Fruit fly (Drosophila melanogaster) whole organism, embryonic: Measurements from ENCODE around the gene CG10993.

Experiments
- Bteb2 ChIP-seq: fragments of 200-800 bp; sonication (Bioruptor generic); optimal IDR thresholded peaks from 2 replicates; lab custom pipeline; 2016; ENCODE audit warnings: missing biosample characterization, missing genetic modification characterization
- CG10321 ChIP-seq: fragments of 200-800 bp; sonication (Bioruptor generic); IDR thresholded peaks from 2 replicates; pipeline ENCODE4 v1.3.6; 2022; ENCODE audit warnings: missing biosample characterization, missing genetic modification characterization
- CG12744 ChIP-seq: fragments of 200-800 bp; sonication (Bioruptor generic); optimal IDR thresholded peaks from 2 replicates; lab custom pipeline; 2016; ENCODE audit warnings: missing biosample characterization, missing genetic modification characterization
- CG15514 ChIP-seq: fragments of 200-800 bp; sonication (Bioruptor generic); optimal IDR thresholded peaks from 3 replicates; lab custom pipeline; 2017; ENCODE audit warnings: missing biosample characterization, missing genetic modification characterization, mild to moderate bottlenecking, moderate library complexity, missing genetic modification reagents
- CG16863 ChIP-seq: fragments of 200-800 bp; sonication (Bioruptor generic); optimal IDR thresholded peaks from 3 replicates; lab custom pipeline; 2016; ENCODE audit warnings: missing biosample characterization, missing genetic modification characterization
- CG2199 ChIP-seq: fragments of 200-800 bp; sonication (Bioruptor generic); IDR thresholded peaks from 3 replicates; pipeline ENCODE4 v1.3.6; 2022; ENCODE audit warnings: missing biosample characterization, missing genetic modification characterization
- CG2202 ChIP-seq: fragments of 200-800 bp; sonication (Bioruptor generic); optimal IDR thresholded peaks from 2 replicates; lab custom pipeline; 2018; ENCODE audit warnings: missing biosample characterization, mild to moderate bottlenecking, missing genetic modification characterization
- CG30403 ChIP-seq: fragments of 200-800 bp; sonication (Bioruptor generic); optimal IDR thresholded peaks from 3 replicates; lab custom pipeline; 2016; ENCODE audit warnings: missing biosample characterization, missing genetic modification characterization
- CG34376 ChIP-seq: fragments of 200-800 bp; sonication (Bioruptor generic); optimal IDR thresholded peaks from 2 replicates; lab custom pipeline; 2018; ENCODE audit warnings: missing biosample characterization, mild to moderate bottlenecking, missing genetic modification characterization
- CG3995 ChIP-seq: fragments of 200-800 bp; sonication (Bioruptor generic); optimal IDR thresholded peaks from 3 replicates; lab custom pipeline; 2016; ENCODE audit warnings: missing biosample characterization, missing genetic modification characterization
- CG4360 ChIP-seq: fragments of 200-800 bp; sonication (Bioruptor generic); IDR thresholded peaks from 2 replicates; pipeline ENCODE4 v1.3.6; 2022; ENCODE audit warnings: missing biosample characterization, missing genetic modification characterization
- CG6272 ChIP-seq: fragments of 200-800 bp; sonication (Bioruptor generic); IDR thresholded peaks from 2 replicates; pipeline ENCODE4 v1.3.6; 2022; ENCODE audit warnings: missing biosample characterization, missing genetic modification characterization
- CG7271 ChIP-seq: fragments of 200-800 bp; sonication (Bioruptor generic); optimal IDR thresholded peaks from 2 replicates; lab custom pipeline; 2018; ENCODE audit warnings: missing biosample characterization, mild to moderate bottlenecking, missing genetic modification characterization, moderate library complexity
- CG7357 ChIP-seq: fragments of 200-800 bp; sonication (Bioruptor generic); IDR thresholded peaks from 3 replicates; pipeline ENCODE4 v1.3.6; 2022; ENCODE audit warnings: missing biosample characterization, missing genetic modification characterization
- CG7745 ChIP-seq: fragments of 200-800 bp; sonication (Bioruptor generic); optimal IDR thresholded peaks from 2 replicates; lab custom pipeline; 2018; ENCODE audit warnings: missing biosample characterization, mild to moderate bottlenecking, missing genetic modification characterization, moderate library complexity
- CG8359 ChIP-seq: fragments of 200-800 bp; sonication (Bioruptor generic); optimal IDR thresholded peaks from 2 replicates; lab custom pipeline; 2017; ENCODE audit warnings: missing biosample characterization, mild to moderate bottlenecking, missing genetic modification characterization, borderline replicate concordance
- CG9797 ChIP-seq: fragments of 200-800 bp; sonication (Bioruptor generic); optimal IDR thresholded peaks from 3 replicates; lab custom pipeline; 2018; ENCODE audit warnings: missing biosample characterization, mild to moderate bottlenecking, missing genetic modification characterization
- Ets65A ChIP-seq: fragments of 200-800 bp; sonication (Bioruptor generic); peaks from one replicate; lab custom pipeline; 2016; ENCODE audit warnings: missing biosample characterization, missing genetic modification characterization
- Fer2 ChIP-seq: fragments of 200-800 bp; sonication (Bioruptor generic); optimal IDR thresholded peaks from 2 replicates; lab custom pipeline; 2018; ENCODE audit warnings: missing biosample characterization, mild to moderate bottlenecking, missing genetic modification characterization, moderate library complexity
- Fer3 ChIP-seq: fragments of 200-800 bp; sonication (Bioruptor generic); optimal IDR thresholded peaks from 2 replicates; lab custom pipeline; 2018; ENCODE audit warnings: missing biosample characterization, mild to moderate bottlenecking, missing genetic modification characterization, moderate library complexity
- Hr3 ChIP-seq: fragments of 200-800 bp; sonication (Bioruptor generic); optimal IDR thresholded peaks from 3 replicates; lab custom pipeline; 2016; ENCODE audit warnings: missing biosample characterization, missing genetic modification characterization
- Hr51 ChIP-seq, 2 experiments: fragments of 200-800 bp; sonication (Bioruptor generic); optimal IDR thresholded peaks; 2 replicates in 1 of 2; 3 replicates in 1 of 2; lab custom pipeline; 2016 to 2018; ENCODE audit warnings: missing biosample characterization in 2 of 2, missing genetic modification characterization in 2 of 2, mild to moderate bottlenecking in 1 of 2, moderate library complexity in 1 of 2
- Kr ChIP-seq: fragments of 200-800 bp; sonication (Bioruptor generic); optimal IDR thresholded peaks from 2 replicates; lab custom pipeline; 2017; ENCODE audit warnings: missing biosample characterization, mild to moderate bottlenecking, missing genetic modification characterization
- Lpt ChIP-seq: fragments of >200 bp; optimal IDR thresholded peaks from 2 replicates; lab custom pipeline; 2018; ENCODE audit warnings: missing biosample characterization, missing genetic modification characterization
- Max ChIP-seq: fragments of 200-800 bp; sonication (Bioruptor generic); optimal IDR thresholded peaks from 2 replicates; lab custom pipeline; 2016; ENCODE audit warnings: missing biosample characterization, mild to moderate bottlenecking, missing genetic modification characterization
- Mes4 ChIP-seq: fragments of 200-800 bp; sonication (Bioruptor generic); optimal IDR thresholded peaks from 2 replicates; lab custom pipeline; 2016; ENCODE audit warnings: missing biosample characterization, missing genetic modification characterization
- Nf-YA ChIP-seq: fragments of 200-800 bp; sonication (Bioruptor generic); IDR thresholded peaks from 2 replicates; pipeline ENCODE4 v1.3.6; 2022; ENCODE audit warnings: missing biosample characterization, missing genetic modification characterization
- NfI ChIP-seq: fragments of 200-800 bp; sonication (Bioruptor generic); optimal IDR thresholded peaks from 3 replicates; lab custom pipeline; 2018; ENCODE audit warnings: missing biosample characterization, mild to moderate bottlenecking, missing genetic modification characterization, moderate library complexity
- Optix ChIP-seq: fragments of 200-800 bp; sonication (Bioruptor generic); IDR thresholded peaks from 3 replicates; pipeline ENCODE4 v1.3.6; 2022; ENCODE audit warnings: missing biosample characterization, missing genetic modification characterization
- Sin3A ChIP-seq: fragments of >200 bp; optimal IDR thresholded peaks from 2 replicates; lab custom pipeline; 2018
- Six4 ChIP-seq: fragments of 200-800 bp; sonication (Bioruptor generic); optimal IDR thresholded peaks from 2 replicates; lab custom pipeline; 2016; ENCODE audit warnings: missing biosample characterization, missing genetic modification characterization
- Taf1 ChIP-seq: fragments of 200-800 bp; sonication (Bioruptor generic); IDR thresholded peaks from 2 replicates; pipeline ENCODE4 v1.3.6; 2022; ENCODE audit warnings: missing biosample characterization, missing genetic modification characterization
- abd-A ChIP-seq: fragments of 200-800 bp; sonication (Bioruptor generic); optimal IDR thresholded peaks from 3 replicates; lab custom pipeline; 2019; ENCODE audit warnings: missing biosample characterization, mild to moderate bottlenecking, missing genetic modification characterization, moderate library complexity
- amos ChIP-seq: fragments of 200-800 bp; sonication (Bioruptor generic); IDR thresholded peaks from 2 replicates; pipeline ENCODE4 v1.3.6; 2022; ENCODE audit warnings: missing biosample characterization, missing genetic modification characterization; ENCODE audit not compliant: partially characterized antibody
- ara ChIP-seq: fragments of 200-800 bp; sonication (Bioruptor generic); IDR thresholded peaks from 2 replicates; pipeline ENCODE4 v1.3.6; 2022; ENCODE audit warnings: missing biosample characterization, missing genetic modification characterization
- cato ChIP-seq: fragments of 200-800 bp; sonication (Bioruptor generic); optimal IDR thresholded peaks from 2 replicates; lab custom pipeline; 2016; ENCODE audit warnings: missing biosample characterization, missing genetic modification characterization, borderline replicate concordance
- chn ChIP-seq: fragments of 200-800 bp; sonication (Bioruptor generic); optimal IDR thresholded peaks from 2 replicates; lab custom pipeline; 2016; ENCODE audit warnings: missing biosample characterization, missing genetic modification characterization
- cwo ChIP-seq: fragments of 200-800 bp; sonication (Bioruptor generic); optimal IDR thresholded peaks from 3 replicates; lab custom pipeline; 2017; ENCODE audit warnings: missing biosample characterization, missing genetic modification characterization, mild to moderate bottlenecking, moderate library complexity, missing genetic modification reagents
- dan ChIP-seq: fragments of 200-800 bp; sonication (Bioruptor generic); IDR thresholded peaks from 2 replicates; pipeline ENCODE4 v1.3.6; 2022; ENCODE audit warnings: missing biosample characterization, missing genetic modification characterization
- dimm ChIP-seq: fragments of 200-800 bp; sonication (Bioruptor generic); IDR thresholded peaks from 2 replicates; pipeline ENCODE4 v1.3.6; 2022; ENCODE audit warnings: missing biosample characterization, missing genetic modification characterization
- esg ChIP-seq: fragments of 200-800 bp; sonication (Bioruptor generic); conservative IDR thresholded peaks from 2 replicates; pipeline ENCODE4 v1.3.6; 2022; ENCODE audit warnings: missing biosample characterization, missing genetic modification characterization
- hb ChIP-seq: fragments of 200-800 bp; sonication (Bioruptor generic); IDR thresholded peaks from 3 replicates; pipeline ENCODE4 v1.3.6; 2022; ENCODE audit warnings: missing biosample characterization, missing genetic modification characterization; ENCODE audit not compliant: partially characterized antibody
- maf-S ChIP-seq: fragments of 200-800 bp; sonication (Bioruptor generic); optimal IDR thresholded peaks from 2 replicates; lab custom pipeline; 2016; ENCODE audit warnings: missing biosample characterization, missing genetic modification characterization
- mam ChIP-seq: fragments of 200-800 bp; sonication (Bioruptor generic); optimal IDR thresholded peaks from 3 replicates; lab custom pipeline; 2016; ENCODE audit warnings: missing biosample characterization, missing genetic modification characterization
- nom ChIP-seq: fragments of 200-800 bp; sonication (Bioruptor generic); optimal IDR thresholded peaks from 2 replicates; lab custom pipeline; 2017; ENCODE audit warnings: missing biosample characterization, missing genetic modification characterization, mild to moderate bottlenecking, moderate library complexity, missing genetic modification reagents
- oc ChIP-seq: fragments of 200-800 bp; sonication (Bioruptor generic); optimal IDR thresholded peaks from 2 replicates; lab custom pipeline; 2018; ENCODE audit warnings: missing biosample characterization, mild to moderate bottlenecking, missing genetic modification characterization, moderate library complexity
- onecut ChIP-seq: fragments of 200-800 bp; sonication (Bioruptor generic); IDR thresholded peaks from 2 replicates; pipeline ENCODE4 v1.3.6; 2022; ENCODE audit warnings: missing biosample characterization, missing genetic modification characterization
- prd ChIP-seq, 3 experiments: fragments of >200 bp in 2 of 3; fragments of 200-800 bp in 1 of 3; sonication (Bioruptor generic) in 1 of 3; optimal IDR thresholded peaks in 2 of 3; IDR thresholded peaks in 1 of 3; 2 replicates in 2 of 3; 3 replicates in 1 of 3; pipeline versions ENCODE4 v1.3.6 to Lab custom; 2017 to 2022; ENCODE audit warnings: missing biosample characterization in 1 of 3, missing genetic modification characterization in 1 of 3
- slbo ChIP-seq: fragments of 200-800 bp; sonication (Bioruptor generic); IDR thresholded peaks from 2 replicates; pipeline ENCODE4 v1.3.6; 2022; ENCODE audit warnings: missing biosample characterization, missing genetic modification characterization
- slou ChIP-seq: fragments of 200-800 bp; sonication (Bioruptor generic); optimal IDR thresholded peaks from 3 replicates; lab custom pipeline; 2016; ENCODE audit warnings: missing biosample characterization, missing genetic modification characterization
- tin ChIP-seq: fragments of 200-800 bp; sonication (Bioruptor generic); optimal IDR thresholded peaks from 3 replicates; lab custom pipeline; 2016; ENCODE audit warnings: missing biosample characterization, missing genetic modification characterization
- zen ChIP-seq: fragments of 200-800 bp; sonication (Bioruptor generic); optimal IDR thresholded peaks from 3 replicates; lab custom pipeline; 2018; ENCODE audit warnings: missing biosample characterization, mild to moderate bottlenecking, missing genetic modification characterization, moderate library complexity

CG10993 gene

dm6 chrX:13811480-13811879, 20.6 kb upstream of the CG10993 start, which contains the start of gene CG11095 (continued):
- TF ChIP-seq maf-S (GFP tag; lab: Kevin White, UChicago): no peak
- no peak for TF ChIP-seq Taf1 (GFP tag; lab: Robert Waterston, UW)
- TF ChIP-seq CG16863 (GFP tag; lab: Kevin White, UChicago): no peak
- TF ChIP-seq Kr (GFP tag; lab: Kevin White, UChicago): no peak
- TF ChIP-seq Six4 (GFP tag; lab: Kevin White, UChicago): no peak
- TF ChIP-seq cwo: no peak
- no peak for TF ChIP-seq CG3995 (GFP tag; lab: Kevin White, UChicago)
- TF ChIP-seq NfI: no peak
- TF ChIP-seq CG2199 (GFP tag; lab: Robert Waterston, UW): no peak
- no peak for TF ChIP-seq Max (GFP tag; lab: Kevin White, UChicago)
- TF ChIP-seq oc (tag; lab: Kevin White, UChicago): no peak
- TF ChIP-seq CG8359 (GFP tag; lab: Kevin White, UChicago): no peak
- no peak for TF ChIP-seq Fer2 (tag; lab: Kevin White, UChicago)
- no peak for TF ChIP-seq Fer3 (tag; lab: Kevin White, UChicago)
- no peak for TF ChIP-seq slou (GFP tag; lab: Kevin White, UChicago)
- TF ChIP-seq Sin3A: no peak
- TF ChIP-seq Optix (GFP tag; lab: Robert Waterston, UW): no peak
- TF ChIP-seq Nf-YA (GFP tag; lab: Robert Waterston, UW): no peak
- TF ChIP-seq dimm (GFP tag; lab: Robert Waterston, UW): no peak
- TF ChIP-seq cato: no peak
- TF ChIP-seq nom (GFP tag; lab: Kevin White, UChicago): peak; percentile 73
- no peak for TF ChIP-seq Ets65A (GFP tag; lab: Kevin White, UChicago)
- TF ChIP-seq dan: no peak
- TF ChIP-seq Bteb2 (GFP tag; lab: Kevin White, UChicago): no peak
- no peak for TF ChIP-seq slbo (GFP tag; lab: Robert Waterston, UW)
- TF ChIP-seq esg (GFP tag; lab: Robert Waterston, UW): no peak
- no peak for TF ChIP-seq CG10321 (GFP tag; lab: Robert Waterston, UW)
- TF ChIP-seq prd (optimal IDR thresholded peaks at IDR 0.05; lab: Kevin White, UChicago): no peak
- no peak for TF ChIP-seq prd (GFP tag; IDR thresholded peaks at IDR 0.05; lab: Robert Waterston, UW)
- TF ChIP-seq Hr3 (GFP tag; lab: Kevin White, UChicago): no peak
- no peak for TF ChIP-seq CG6272 (GFP tag; lab: Robert Waterston, UW)
- no peak for TF ChIP-seq CG7745 (tag; lab: Kevin White, UChicago)
- no peak for TF ChIP-seq zen
- no peak for TF ChIP-seq onecut (GFP tag; lab: Robert Waterston, UW)
- no peak for TF ChIP-seq CG4360 (GFP tag; lab: Robert Waterston, UW)
- TF ChIP-seq Hr51 (GFP tag; optimal IDR thresholded peaks at IDR 0.05; lab: Kevin White, UChicago): no peak
- no peak for TF ChIP-seq hb (GFP tag; lab: Robert Waterston, UW)
- peak; percentile 54 for TF ChIP-seq amos (GFP tag; lab: Robert Waterston, UW)
- TF ChIP-seq CG7357 (GFP tag; lab: Robert Waterston, UW): peak; percentile 80
- TF ChIP-seq Mes4 (GFP tag; lab: Kevin White, UChicago): no peak
- TF ChIP-seq mam (GFP tag; lab: Kevin White, UChicago): no peak
- no peak for TF ChIP-seq chn
- peak; percentile 7 for TF ChIP-seq CG9797
- no peak for TF ChIP-seq CG7271
- no peak for TF ChIP-seq ara
- TF ChIP-seq CG2202 (tag; lab: Kevin White, UChicago): no peak
- no peak for TF ChIP-seq abd-A (tag; lab: Kevin White, UChicago)
- no peak for TF ChIP-seq tin (GFP tag; lab: Kevin White, UChicago)
- no peak for TF ChIP-seq CG30403 (GFP tag; lab: Kevin White, UChicago)
- no peak for TF ChIP-seq CG12744 (GFP tag; lab: Kevin White, UChicago)
- TF ChIP-seq CG34376 (GFP tag; lab: Kevin White, UChicago): no peak
- TF ChIP-seq Lpt: no peak
- peak; percentile 54 for TF ChIP-seq CG15514
